Fruit fly (Drosophila melanogaster) Kc167 (cell line): ENCODE measurements around the gene CG2577.

ENCODE experiments used
- Myc ChIP-seq: fragments of >200 bp; optimal IDR thresholded peaks from 2 replicates; lab custom pipeline; 2017; ENCODE audit warnings: missing external identifiers
- h ChIP-seq: fragments of >200 bp; optimal IDR thresholded peaks from 3 replicates; lab custom pipeline; 2018; ENCODE audit warnings: missing external identifiers
- insv ChIP-seq: fragments of >200 bp; optimal IDR thresholded peaks from 3 replicates; lab custom pipeline; 2018; ENCODE audit warnings: missing external identifiers
- psq ChIP-seq: fragments of >200 bp; optimal IDR thresholded peaks from 2 replicates; lab custom pipeline; 2017; ENCODE audit warnings: missing external identifiers
- ttk ChIP-seq: sonication (Bioruptor generic); optimal IDR thresholded peaks from 2 replicates; lab custom pipeline; 2017; ENCODE audit warnings: missing external identifiers

- no peak for TF ChIP-seq Myc (lab: Kevin White, UChicago)
- TF ChIP-seq psq (lab: Kevin White, UChicago) = no peak
- TF ChIP-seq h = no peak
- no peak for TF ChIP-seq ttk (lab: Kevin White, UChicago)
- no peak for TF ChIP-seq insv (lab: Kevin White, UChicago)
These were observed 19.5 kb upstream of the CG2577 start for dm6 chrX:12353433-12353832.
